Fruit fly (Drosophila melanogaster) whole organism: ENCODE results near the gene CG11619.

ENCODE experiments used
- CG8478 ChIP-seq: fragments of >200 bp; optimal IDR thresholded peaks from 2 replicates; lab custom pipeline; 2018; ENCODE audit warnings: inconsistent platforms
- EcR ChIP-seq, 2 experiments: fragments of >200 bp; optimal IDR thresholded peaks; 2 replicates each; lab custom pipeline; 2017; ENCODE audit warnings: missing biosample characterization in 2 of 2, missing genetic modification characterization in 2 of 2, missing genetic modification reagents in 2 of 2

- no peak for TF ChIP-seq EcR (GFP tag; optimal IDR thresholded peaks at IDR 0.05; lab: Kevin White, UChicago)
- no peak for TF ChIP-seq CG8478 (lab: Kevin White, UChicago)
These were observed 1.5 kb upstream of the CG11619 start, which contains the start of gene CG34256 for dm6 chr3L:18989611-18990010.
